Fruit fly (Drosophila melanogaster): Measurements from ENCODE around the gene CG31495.

The CG31495 gene

DNA sequence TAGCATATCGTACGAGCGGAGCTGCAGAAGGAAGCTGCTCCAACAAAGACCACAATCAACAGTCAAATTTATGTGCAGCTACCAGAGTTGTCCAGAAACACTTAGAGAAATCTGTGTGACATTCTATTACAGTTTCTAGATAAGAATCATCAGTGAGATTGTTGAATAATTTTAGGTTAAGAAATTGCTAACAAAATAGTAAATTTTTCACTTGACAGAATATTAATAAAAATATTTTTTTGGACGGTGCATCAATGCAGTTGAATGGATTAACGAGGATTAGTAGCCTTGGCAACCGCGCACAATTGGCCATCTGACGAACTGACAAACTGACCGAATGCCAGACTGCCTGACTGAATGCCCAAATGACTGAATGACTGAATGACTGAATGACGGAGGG, 7.6 kb upstream of the CG31495 start:
- TF ChIP-seq Eip78C (GFP tag) (peak; percentile 28), dac (GFP tag; optimal IDR thresholded peaks at IDR 0.05) (no peak), CG11762 (GFP tag; optimal IDR thresholded peaks at IDR 0.05; ENCODE audit: insufficient read depth) (no peak), CG3032 (tag; optimal IDR thresholded peaks at IDR 0.05) (no peak), fd85E (GFP tag; optimal IDR thresholded peaks at IDR 0.05) (no peak), CG6808 (GFP tag; optimal IDR thresholded peaks at IDR 0.05) (no peak), svp (GFP tag) (no peak), Lpt (GFP tag; optimal IDR thresholded peaks at IDR 0.05) (no peak), fd59A (GFP tag; optimal IDR thresholded peaks at IDR 0.05) (no peak), CG6163 (GFP tag; IDR thresholded peaks at IDR 0.05) (no peak), vri (GFP tag; optimal IDR thresholded peaks at IDR 0.05) (no peak), CG3919 (GFP tag; optimal IDR thresholded peaks at IDR 0.05) (peak; percentile 31), Sox102F (GFP tag; optimal IDR thresholded peaks at IDR 0.05) (no peak), OdsH (GFP tag; optimal IDR thresholded peaks at IDR 0.05) (no peak), Met (GFP tag; optimal IDR thresholded peaks at IDR 0.05) (no peak), Hr38 (GFP tag; optimal IDR thresholded peaks at IDR 0.05) (no peak), net (GFP tag; optimal IDR thresholded peaks at IDR 0.05) (no peak), Smox (GFP tag; optimal IDR thresholded peaks at IDR 0.05) (no peak), CG8119 (GFP tag; IDR thresholded peaks at IDR 0.05) (peak; percentile 52; the same call in 1 of the 3 replicates), CG6854 (GFP tag; optimal IDR thresholded peaks at IDR 0.05) (no peak), CG4318 (GFP tag; optimal IDR thresholded peaks at IDR 0.05) (no peak), Sox15 (GFP tag; optimal IDR thresholded peaks at IDR 0.05) (no peak), CG6276 (GFP tag; optimal IDR thresholded peaks at IDR 0.05) (no peak), topi (GFP tag; optimal IDR thresholded peaks at IDR 0.05) (peak; percentile 1), pdm3 (GFP tag; optimal IDR thresholded peaks at IDR 0.05) (no peak), CG31627 (GFP tag; optimal IDR thresholded peaks at IDR 0.05) (no peak), cyc (GFP tag; optimal IDR thresholded peaks at IDR 0.05) (no peak), Gug (GFP tag; IDR thresholded peaks at IDR 0.05) (no peak), Ets96B (tag; optimal IDR thresholded peaks at IDR 0.05) (peak; percentile 10), Ets21C (GFP tag; optimal IDR thresholded peaks at IDR 0.05) (no peak), Sox14 (GFP tag; optimal IDR thresholded peaks at IDR 0.05) (peak; percentile 11), dsx (GFP tag; optimal IDR thresholded peaks at IDR 0.05; ENCODE audit: poor library complexity, severe bottlenecking) (no peak), CG6792 (GFP tag; optimal IDR thresholded peaks at IDR 0.05) (no peak), CG1621 (tag; optimal IDR thresholded peaks at IDR 0.05) (no peak), Blimp-1 (GFP tag; optimal IDR thresholded peaks at IDR 0.05) (no peak), esn (GFP tag; optimal IDR thresholded peaks at IDR 0.05) (no peak), CG15336 (GFP tag; IDR thresholded peaks at IDR 0.05) (peak; percentile 47), CG8319 (GFP tag; optimal IDR thresholded peaks at IDR 0.05) (no peak), fkh (GFP tag; optimal IDR thresholded peaks at IDR 0.05) (no peak), lz (GFP tag; optimal IDR thresholded peaks at IDR 0.05) (no peak), CG34406 (GFP tag; optimal IDR thresholded peaks at IDR 0.05) (no peak), CG11902 (GFP tag; optimal IDR thresholded peaks at IDR 0.05) (no peak), salr (GFP tag; optimal IDR thresholded peaks at IDR 0.05) (peak in 1 of 2 experiments; percentile 7), spab (GFP tag; optimal IDR thresholded peaks at IDR 0.05) (no peak), CG8632 (GFP tag; optimal IDR thresholded peaks at IDR 0.05) (no peak), CG7368 (GFP tag; optimal IDR thresholded peaks at IDR 0.05) (no peak), Eip93F (GFP tag; optimal IDR thresholded peaks at IDR 0.05) (no peak), acj6 (GFP tag; optimal IDR thresholded peaks at IDR 0.05) (no peak), CG16779 (tag; optimal IDR thresholded peaks at IDR 0.05) (no peak), Eip75B (GFP tag; optimal IDR thresholded peaks at IDR 0.05) (no peak), CG10631 (GFP tag; optimal IDR thresholded peaks at IDR 0.05) (peak; percentile 10), Hr4 (GFP tag; optimal IDR thresholded peaks at IDR 0.05) (peak; percentile 9), Hr39 (GFP tag; optimal IDR thresholded peaks at IDR 0.05) (no peak), CG32006 (GFP tag; optimal IDR thresholded peaks at IDR 0.05) (peak; percentile 48)
